Worm (Caenorhabditis elegans) whole organism, L3 larva: ENCODE measurements around the gene gst-3.

Experiments used
- R02D3.7 ChIP-seq: fragments of 150-350 bp; optimal IDR thresholded peaks from 2 replicates; lab custom pipeline; 2014; ENCODE audit warnings: missing biosample characterization, missing genetic modification characterization
- ceh-16 ChIP-seq: sonication (generic microtip); optimal IDR thresholded peaks from 2 replicates; lab custom pipeline; 2017; ENCODE audit warnings: missing biosample characterization, missing genetic modification characterization
- lin-39 ChIP-seq: fragments of 150-350 bp; optimal IDR thresholded peaks from 2 replicates; lab custom pipeline; 2018; ENCODE audit warnings: missing biosample characterization, missing genetic modification reagents, missing genetic modification characterization
- nfya-1 ChIP-seq: sonication (generic microtip); optimal IDR thresholded peaks from 2 replicates; lab custom pipeline; 2017; ENCODE audit warnings: missing genetic modification characterization, mild to moderate bottlenecking, missing compliant biosample characterization, antibody characterized with exemption, moderate library complexity; ENCODE audit not compliant: insufficient read depth
- nhr-11 ChIP-seq: fragments of 150-350 bp; optimal IDR thresholded peaks from 2 replicates; lab custom pipeline; 2014; ENCODE audit warnings: missing biosample characterization, missing genetic modification characterization
- nhr-43 ChIP-seq: sonication (generic microtip); optimal IDR thresholded peaks from 2 replicates; lab custom pipeline; 2016; ENCODE audit warnings: mild to moderate bottlenecking, missing genetic modification characterization, missing compliant biosample characterization; ENCODE audit not compliant: poor library complexity, severe bottlenecking
- nhr-76 ChIP-seq: fragments of 150-350 bp; sonication (generic microtip); optimal IDR thresholded peaks from 5 replicates; lab custom pipeline; 2014; ENCODE audit warnings: missing biosample characterization, missing genetic modification characterization
- skn-1 ChIP-seq: fragments of 150-350 bp; optimal IDR thresholded peaks from 2 replicates; lab custom pipeline; 2014; ENCODE audit warnings: missing biosample characterization, missing genetic modification characterization

ce11 chrIV:10090358-10090757 is 49.7 kb downstream of the gst-3 start, which contains the start of gene ttbk-5:
- TF ChIP-seq nhr-43 (tag; lab: Kevin White, UChicago) (no peak), nfya-1 (tag; lab: Kevin White, UChicago) (no peak), skn-1 (tag; lab: Kevin White, UChicago) (no peak), R02D3.7 (tag; lab: Kevin White, UChicago) (no peak), nhr-11 (no peak), ceh-16 (tag; lab: Kevin White, UChicago) (no peak), lin-39 (tag; lab: Kevin White, UChicago) (no peak), nhr-76 (no peak)
